Worm (Caenorhabditis elegans) whole organism, late embryonic: ENCODE results near the gene H19J13.2.

ENCODE experiments used
- C38D4.7 ChIP-seq: fragments of 200-800 bp; sonication (Bioruptor generic); optimal IDR thresholded peaks from 2 replicates; lab custom pipeline; 2018; ENCODE audit warnings: mild to moderate bottlenecking, missing genetic modification characterization, moderate library complexity, missing compliant biosample characterization
- K09A11.1 ChIP-seq: sonication (generic microtip); optimal IDR thresholded peaks from 2 replicates; lab custom pipeline; 2017; ENCODE audit warnings: antibody characterized with exemption, mild to moderate bottlenecking, missing genetic modification characterization, missing compliant biosample characterization; ENCODE audit not compliant: insufficient read depth
- T23F11.4 ChIP-seq: fragments of 200-800 bp; sonication (Bioruptor generic); optimal IDR thresholded peaks from 2 replicates; lab custom pipeline; 2018; ENCODE audit warnings: mild to moderate bottlenecking, missing genetic modification characterization, missing compliant biosample characterization
- ama-1 ChIP-seq: fragments of 150-350 bp; optimal IDR thresholded peaks from 2 replicates; lab custom pipeline; 2014
- ceh-24 ChIP-seq: sonication (generic microtip); optimal IDR thresholded peaks from 2 replicates; lab custom pipeline; 2016; ENCODE audit warnings: mild to moderate bottlenecking, missing genetic modification characterization, missing compliant biosample characterization
- ceh-9 ChIP-seq: sonication (generic microtip); optimal IDR thresholded peaks from 2 replicates; lab custom pipeline; 2016; ENCODE audit warnings: mild to moderate bottlenecking, missing genetic modification characterization, inconsistent platforms, missing compliant biosample characterization
- dmd-4 ChIP-seq: sonication (generic microtip); optimal IDR thresholded peaks from 2 replicates; lab custom pipeline; 2016; ENCODE audit warnings: borderline replicate concordance, missing genetic modification characterization, missing compliant biosample characterization
- elt-2 ChIP-seq: sonication (generic microtip); optimal IDR thresholded peaks from 2 replicates; lab custom pipeline; 2016; ENCODE audit warnings: missing genetic modification reagents, missing genetic modification characterization, missing compliant biosample characterization
- elt-4 ChIP-seq: sonication (generic microtip); optimal IDR thresholded peaks from 2 replicates; lab custom pipeline; 2016; ENCODE audit warnings: missing genetic modification characterization, missing compliant biosample characterization
- ets-4 ChIP-seq: sonication (generic microtip); optimal IDR thresholded peaks from 2 replicates; lab custom pipeline; 2016; ENCODE audit warnings: missing genetic modification characterization, missing compliant biosample characterization
- fkh-10 ChIP-seq: fragments of 150-350 bp; optimal IDR thresholded peaks from 2 replicates; lab custom pipeline; 2014; ENCODE audit warnings: missing biosample characterization, missing genetic modification reagents, missing genetic modification characterization
- fkh-6 ChIP-seq: sonication (generic microtip); optimal IDR thresholded peaks from 2 replicates; lab custom pipeline; 2016; ENCODE audit warnings: missing genetic modification characterization, missing compliant biosample characterization
- hlh-13 ChIP-seq: fragments of 200-800 bp; sonication (Bioruptor generic); optimal IDR thresholded peaks from 2 replicates; lab custom pipeline; 2018; ENCODE audit warnings: mild to moderate bottlenecking, missing genetic modification characterization, missing compliant biosample characterization
- hlh-15 ChIP-seq: sonication (generic microtip); optimal IDR thresholded peaks from 2 replicates; lab custom pipeline; 2016; ENCODE audit warnings: missing genetic modification characterization, missing compliant biosample characterization
- hlh-30 ChIP-seq: sonication (generic microtip); optimal IDR thresholded peaks from 2 replicates; lab custom pipeline; 2017; ENCODE audit warnings: antibody characterized with exemption, missing genetic modification characterization, missing compliant biosample characterization; ENCODE audit not compliant: insufficient read depth
- hlh-6 ChIP-seq: sonication (generic microtip); optimal IDR thresholded peaks from 2 replicates; lab custom pipeline; 2016; ENCODE audit warnings: missing genotype, missing genetic modification characterization, missing compliant biosample characterization
- hlh-8 ChIP-seq: sonication (generic microtip); optimal IDR thresholded peaks from 2 replicates; lab custom pipeline; 2016; ENCODE audit warnings: missing genotype, missing genetic modification characterization, missing compliant biosample characterization
- lim-6 ChIP-seq: sonication (generic microtip); optimal IDR thresholded peaks from 2 replicates; lab custom pipeline; 2016; ENCODE audit warnings: missing genetic modification characterization, missing compliant biosample characterization
- lin-11 ChIP-seq: fragments of 200-800 bp; sonication (Bioruptor generic); optimal IDR thresholded peaks from 2 replicates; lab custom pipeline; 2018; ENCODE audit warnings: mild to moderate bottlenecking, missing genetic modification characterization, missing compliant biosample characterization
- mec-3 ChIP-seq: sonication (generic microtip); optimal IDR thresholded peaks from 2 replicates; lab custom pipeline; 2016; ENCODE audit warnings: borderline replicate concordance, missing genetic modification characterization, missing compliant biosample characterization
- pax-1 ChIP-seq: fragments of 150-350 bp; optimal IDR thresholded peaks from 2 replicates; lab custom pipeline; 2014; ENCODE audit warnings: missing biosample characterization, missing genetic modification characterization
- pros-1 ChIP-seq: fragments of 150-350 bp; optimal IDR thresholded peaks from 2 replicates; lab custom pipeline; 2014; ENCODE audit warnings: missing biosample characterization, missing genetic modification reagents, missing genetic modification characterization
- ref-2 ChIP-seq: sonication (generic microtip); optimal IDR thresholded peaks from 2 replicates; lab custom pipeline; 2016; ENCODE audit warnings: missing genetic modification characterization, missing compliant biosample characterization
- rnt-1 ChIP-seq: sonication (generic microtip); optimal IDR thresholded peaks from 2 replicates; lab custom pipeline; 2016; ENCODE audit warnings: missing genetic modification characterization, missing compliant biosample characterization
- sdc-2 ChIP-seq: sonication (generic microtip); optimal IDR thresholded peaks from 2 replicates; lab custom pipeline; 2016; ENCODE audit warnings: missing genotype, missing genetic modification characterization, missing compliant biosample characterization
- tbx-2 ChIP-seq: sonication (generic microtip); optimal IDR thresholded peaks from 2 replicates; lab custom pipeline; 2016; ENCODE audit warnings: missing genetic modification characterization, missing compliant biosample characterization
- tbx-7 ChIP-seq: sonication (generic microtip); optimal IDR thresholded peaks from 2 replicates; lab custom pipeline; 2016; ENCODE audit warnings: missing genotype, missing genetic modification characterization, missing compliant biosample characterization
- unc-3 ChIP-seq, 2 experiments: fragments of 200-800 bp in 1 of 2; sonication (Bioruptor generic) in 1 of 2; sonication (generic microtip) in 1 of 2; conservative IDR thresholded peaks in 1 of 2; optimal IDR thresholded peaks in 1 of 2; 2 replicates each; pipeline versions ENCODE4 v1.3.6 to Lab custom; 2016 to 2022; ENCODE audit warnings: missing compliant biosample characterization in 2 of 2, missing genetic modification characterization in 2 of 2, missing genetic modification reagents in 1 of 2
- unc-42 ChIP-seq: sonication (generic microtip); optimal IDR thresholded peaks from 2 replicates; lab custom pipeline; 2016; ENCODE audit warnings: missing genotype, missing genetic modification characterization, missing compliant biosample characterization
- unc-55 ChIP-seq: sonication (generic microtip); optimal IDR thresholded peaks from 2 replicates; lab custom pipeline; 2017; ENCODE audit warnings: missing biosample characterization, missing genetic modification reagents, missing genetic modification characterization
- unc-86 ChIP-seq: sonication (generic microtip); optimal IDR thresholded peaks from 2 replicates; lab custom pipeline; 2016; ENCODE audit warnings: missing genetic modification characterization, missing compliant biosample characterization
- zip-5 ChIP-seq: sonication (generic microtip); optimal IDR thresholded peaks from 2 replicates; lab custom pipeline; 2016; ENCODE audit warnings: missing genetic modification characterization, missing compliant biosample characterization
- ztf-16 ChIP-seq: sonication (generic microtip); optimal IDR thresholded peaks from 2 replicates; lab custom pipeline; 2017; ENCODE audit warnings: missing genetic modification characterization, missing compliant biosample characterization

Gene H19J13.2

ce11 chrX:12256594-12257048 lies 17.1 kb downstream of the H19J13.2 start, which contains the start of gene E01G6.2:
TSS of gene E01G6.2 (plus strand) at chrX:12256644.
- TF ChIP-seq ets-4 (tag; lab: Kevin White, UChicago): no peak
- no peak for TF ChIP-seq hlh-8 (tag; lab: Kevin White, UChicago)
- TF ChIP-seq lim-6: no peak
- TF ChIP-seq elt-2: no peak
- no peak for TF ChIP-seq ama-1
- TF ChIP-seq, all 69 proteins: peak for 0

ce11 chrX:12252189-12252588 lies 21.6 kb downstream of the H19J13.2 start:
- TF ChIP-seq unc-55 (GFP tag; lab: Kevin White, UChicago): no peak
- no peak for TF ChIP-seq pax-1 (tag; lab: Kevin White, UChicago)
- TF ChIP-seq hlh-6: no peak
- no peak for TF ChIP-seq unc-86
- no peak for TF ChIP-seq ref-2 (tag; lab: Kevin White, UChicago)
- peak; percentile 45 for TF ChIP-seq unc-42 (tag; lab: Kevin White, UChicago)
- no peak for TF ChIP-seq pros-1 (tag; lab: Kevin White, UChicago)
- no peak for TF ChIP-seq K09A11.1

ce11 chrX:12248140-12248539 lies 25.6 kb downstream of the H19J13.2 start:
- peak; percentile 40 for TF ChIP-seq rnt-1 (tag; lab: Kevin White, UChicago)
- TF ChIP-seq lin-11 (tag; lab: Kevin White, UChicago): no peak

- no peak for TF ChIP-seq hlh-30
These were observed 30.9 kb downstream of the H19J13.2 start for ce11 chrX:12242902-12243301.

- TF ChIP-seq hlh-13: no peak
- no peak for TF ChIP-seq pros-1 (tag; lab: Kevin White, UChicago)
- TF ChIP-seq mec-3 (tag; lab: Kevin White, UChicago): no peak
- TF ChIP-seq fkh-10: no peak
- no peak for TF ChIP-seq hlh-6
- no peak for TF ChIP-seq ztf-16
- TF ChIP-seq elt-4 (tag; lab: Kevin White, UChicago): no peak
- TF ChIP-seq zip-5 (tag; lab: Kevin White, UChicago): no peak
- no peak for TF ChIP-seq fkh-6 (tag; lab: Kevin White, UChicago)
- no peak for TF ChIP-seq ceh-9
- TF ChIP-seq hlh-15 (tag; lab: Kevin White, UChicago): no peak
- TF ChIP-seq unc-3 (GFP tag; conservative IDR thresholded peaks at IDR 0.05; lab: Robert Waterston, UW): no peak
- no peak for TF ChIP-seq unc-3 (tag; optimal IDR thresholded peaks at IDR 0.05; lab: Kevin White, UChicago)
- no peak for TF ChIP-seq unc-55 (GFP tag; lab: Kevin White, UChicago)
- no peak for TF ChIP-seq ref-2 (tag; lab: Kevin White, UChicago)
- no peak for TF ChIP-seq tbx-2 (tag; lab: Kevin White, UChicago)
These were observed 32.3 kb downstream of the H19J13.2 start, which contains the start of gene cest-3 for ce11 chrX:12241457-12241856. TSS of gene cest-3 (plus strand) at chrX:12241646.

ce11 chrX:12235388-12235787 lies 38.4 kb downstream of the H19J13.2 start, which contains the start of gene C23H4.6:
TSS of gene C23H4.6 (plus strand) at chrX:12235606.
- no peak for TF ChIP-seq dmd-4 (tag; lab: Kevin White, UChicago)
- TF ChIP-seq sdc-2 (tag; lab: Kevin White, UChicago): no peak
- TF ChIP-seq ceh-24 (tag; lab: Kevin White, UChicago): no peak
- no peak for TF ChIP-seq C38D4.7 (GFP tag; lab: Kevin White, UChicago)
- TF ChIP-seq tbx-2 (tag; lab: Kevin White, UChicago): no peak
- no peak for TF ChIP-seq unc-42 (tag; lab: Kevin White, UChicago)
- TF ChIP-seq hlh-6: no peak
- no peak for TF ChIP-seq tbx-7 (tag; lab: Kevin White, UChicago)
- TF ChIP-seq lim-6: no peak
- TF ChIP-seq T23F11.4 (GFP tag; lab: Kevin White, UChicago): no peak
